Fruit fly (Drosophila melanogaster) whole organism, embryonic: ENCODE measurements around the gene Elo68alpha.

Experiments used
- CG16813 ChIP-seq: fragments of 200-800 bp; sonication (Bioruptor generic); IDR thresholded peaks from 3 replicates; pipeline ENCODE4 v1.3.6; 2022; ENCODE audit warnings: missing biosample characterization, missing genetic modification characterization; ENCODE audit not compliant: partially characterized antibody
- CG17186 ChIP-seq: fragments of 200-800 bp; sonication (Bioruptor generic); optimal IDR thresholded peaks from 3 replicates; lab custom pipeline; 2017; ENCODE audit warnings: missing biosample characterization, missing genetic modification reagents, missing genetic modification characterization
- CG34422 ChIP-seq: fragments of 200-800 bp; sonication (Bioruptor generic); IDR thresholded peaks from 3 replicates; pipeline ENCODE4 v1.3.6; 2022; ENCODE audit warnings: missing biosample characterization, missing genetic modification characterization
- Dbx ChIP-seq: fragments of 200-800 bp; sonication (Bioruptor generic); IDR thresholded peaks from 3 replicates; pipeline ENCODE4 v1.3.6; 2022; ENCODE audit warnings: missing biosample characterization, missing genetic modification characterization
- Gug ChIP-seq: fragments of 200-800 bp; sonication (Bioruptor generic); IDR thresholded peaks from 4 replicates; pipeline ENCODE4 v1.3.6; 2022; ENCODE audit warnings: missing biosample characterization, missing genetic modification characterization
- gsb ChIP-seq: fragments of 200-800 bp; sonication (Bioruptor generic); IDR thresholded peaks from 2 replicates; pipeline ENCODE4 v1.3.6; 2022; ENCODE audit warnings: missing biosample characterization, missing genetic modification characterization
- nau ChIP-seq: fragments of 200-800 bp; sonication (Bioruptor generic); optimal IDR thresholded peaks from 3 replicates; lab custom pipeline; 2017; ENCODE audit warnings: missing biosample characterization, mild to moderate bottlenecking, missing genetic modification characterization, missing genetic modification reagents
- oc ChIP-seq: fragments of 200-800 bp; sonication (Bioruptor generic); optimal IDR thresholded peaks from 2 replicates; lab custom pipeline; 2018; ENCODE audit warnings: missing biosample characterization, mild to moderate bottlenecking, missing genetic modification characterization, moderate library complexity
- p53 ChIP-seq: fragments of 200-800 bp; sonication (Bioruptor generic); optimal IDR thresholded peaks from 2 replicates; lab custom pipeline; 2016; ENCODE audit warnings: missing biosample characterization, missing genetic modification characterization

dm6 chr3L:11101598-11101997 is 1.2 kb downstream of the Elo68alpha start, which contains the start of gene Elo68beta:
- TF ChIP-seq p53 (no peak), CG16813 (GFP tag; lab: Robert Waterston, UW) (no peak), CG17186 (GFP tag; lab: Kevin White, UChicago) (no peak), oc (no peak), CG34422 (GFP tag; lab: Robert Waterston, UW) (no peak), Dbx (GFP tag; lab: Robert Waterston, UW) (no peak), gsb (GFP tag; lab: Robert Waterston, UW) (no peak), Gug (GFP tag; lab: Robert Waterston, UW) (no peak), nau (GFP tag; lab: Kevin White, UChicago) (no peak)
